Worm (Caenorhabditis elegans) whole organism, midembryonic: Measurements from ENCODE around the gene glrx-3.

ENCODE experiments used
- cog-1 ChIP-seq: sonication (generic microtip); optimal IDR thresholded peaks from 2 replicates; lab custom pipeline; 2016; ENCODE audit warnings: missing genetic modification characterization, missing compliant biosample characterization
- med-1 ChIP-seq: sonication (generic microtip); optimal IDR thresholded peaks from 2 replicates; lab custom pipeline; 2017; ENCODE audit warnings: missing genetic modification characterization, mild to moderate bottlenecking, missing compliant biosample characterization, antibody characterized with exemption, missing genetic modification reagents; ENCODE audit not compliant: insufficient read depth
- ztf-23 ChIP-seq: fragments of 200-800 bp; sonication (Bioruptor generic); IDR thresholded peaks from 2 replicates; pipeline ENCODE4 v1.3.6; 2022; ENCODE audit warnings: missing genetic modification reagents, missing genetic modification characterization, missing compliant biosample characterization
- ztf-29 ChIP-seq: fragments of 200-800 bp; sonication (Bioruptor generic); IDR thresholded peaks from 2 replicates; pipeline ENCODE4 v1.3.6; 2022; ENCODE audit warnings: missing genetic modification reagents, missing genetic modification characterization, missing compliant biosample characterization

- no peak for TF ChIP-seq cog-1 (tag; lab: Kevin White, UChicago)
- TF ChIP-seq med-1, result no peak
- TF ChIP-seq ztf-29 (GFP tag; lab: Robert Waterston, UW), result no peak
- no peak for TF ChIP-seq ztf-23 (GFP tag; lab: Robert Waterston, UW)
These were observed 26.1 kb downstream of the glrx-3 start, which contains the start of gene srh-192 for ce11 chrV:4315057-4315456.
